Fruit fly (Drosophila melanogaster) whole organism, wandering third instar larva: ENCODE results near the gene Dic2.

Source experiments
- OdsH ChIP-seq: fragments of 200-800 bp; sonication (Bioruptor generic); optimal IDR thresholded peaks from 2 replicates; lab custom pipeline; 2016; ENCODE audit warnings: missing biosample characterization, mild to moderate bottlenecking, missing genetic modification characterization
- pan ChIP-seq: fragments of >200 bp; optimal IDR thresholded peaks from 2 replicates; lab custom pipeline; 2017
- psq ChIP-seq: fragments of 200-800 bp; sonication (Bioruptor generic); optimal IDR thresholded peaks from 3 replicates; lab custom pipeline; 2017; ENCODE audit warnings: missing biosample characterization, mild to moderate bottlenecking, missing genetic modification characterization, moderate library complexity
- usp ChIP-seq: fragments of >200 bp; optimal IDR thresholded peaks from 2 replicates; lab custom pipeline; 2017; ENCODE audit warnings: missing biosample characterization, missing genetic modification characterization

- no peak for TF ChIP-seq usp (GFP tag; lab: Kevin White, UChicago)
- TF ChIP-seq psq (GFP tag; lab: Kevin White, UChicago), result peak; percentile 84
- peak; percentile 85 for TF ChIP-seq OdsH (GFP tag; lab: Kevin White, UChicago)
- no peak for TF ChIP-seq pan (lab: Kevin White, UChicago)
Observed at dm6 chr3R:20549855-20550603, 48.8 kb upstream of the Dic2 start.
